Fruit fly (Drosophila melanogaster): Measurements from ENCODE around the gene CG31869.

CG31869 gene

DNA sequence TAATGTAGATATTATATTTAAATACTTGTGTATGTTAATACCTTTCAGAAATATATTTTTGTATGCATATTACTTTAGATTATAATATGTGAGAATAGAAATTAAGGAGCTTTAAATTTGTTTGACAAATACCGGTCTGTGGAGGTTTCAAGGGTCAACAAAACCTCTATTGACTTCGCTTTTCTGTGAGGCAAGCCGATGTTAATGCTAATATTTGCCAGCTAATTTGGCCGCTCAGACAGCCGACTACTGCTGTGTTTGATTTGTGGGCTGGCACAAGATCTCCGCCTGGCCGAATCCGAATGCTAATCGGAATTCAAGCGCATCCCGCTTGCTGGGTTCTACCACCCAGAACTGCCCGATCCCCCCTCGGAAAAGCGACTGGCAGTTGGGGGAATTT lies 46.3 kb downstream of the CG31869 start (continued):
- no peak for TF ChIP-seq CG1832 (GFP tag; optimal IDR thresholded peaks at IDR 0.05)
- TF ChIP-seq crc (GFP tag; optimal IDR thresholded peaks at IDR 0.05), result no peak
- no peak for TF ChIP-seq lilli (GFP tag; optimal IDR thresholded peaks at IDR 0.05)
- TF ChIP-seq C15 (GFP tag; IDR thresholded peaks at IDR 0.05), result no peak
- peak; percentile 23; the same call in 1 of the 3 replicates for TF ChIP-seq tgo (GFP tag; IDR thresholded peaks at IDR 0.05)
- no peak for TF ChIP-seq gcm (GFP tag; optimal IDR thresholded peaks at IDR 0.05)
- TF ChIP-seq CG33213 (GFP tag; optimal IDR thresholded peaks at IDR 0.05), result no peak
- TF ChIP-seq Asciz (GFP tag; optimal IDR thresholded peaks at IDR 0.05), result no peak
- no peak for TF ChIP-seq fd64A (GFP tag; optimal IDR thresholded peaks at IDR 0.05)
- no peak for TF ChIP-seq ab (GFP tag; optimal IDR thresholded peaks at IDR 0.05)
- TF ChIP-seq CG13296 (GFP tag; optimal IDR thresholded peaks at IDR 0.05), result peak; percentile 27
- TF ChIP-seq Med (GFP tag), result peak; percentile 84
- TF ChIP-seq wdn (GFP tag; IDR thresholded peaks at IDR 0.05), result no peak
- no peak for TF ChIP-seq nmo (GFP tag; optimal IDR thresholded peaks at IDR 0.05)
- TF ChIP-seq bsh (GFP tag; optimal IDR thresholded peaks at IDR 0.05), result peak in 1 of 2 experiments; percentile 46
- TF ChIP-seq wor (GFP tag; IDR thresholded peaks at IDR 0.05), result no peak
- no peak for TF ChIP-seq CkIIα-i1 (GFP tag; IDR thresholded peaks at IDR 0.05)
- TF ChIP-seq CG17912 (GFP tag; optimal IDR thresholded peaks at IDR 0.05), result no peak
- TF ChIP-seq Atf6 (GFP tag; IDR thresholded peaks at IDR 0.05), result 0 out of 2 replicates have a peak, but pooled peaks have one; percentile 29
- no peak for TF ChIP-seq danr (GFP tag; IDR thresholded peaks at IDR 0.05)
- no peak for TF ChIP-seq run (tag; optimal IDR thresholded peaks at IDR 0.05)
- TF ChIP-seq CG30020 (tag; optimal IDR thresholded peaks at IDR 0.05), result no peak
- no peak for TF ChIP-seq D19B (GFP tag; optimal IDR thresholded peaks at IDR 0.05)
- peak; percentile 1 for TF ChIP-seq CG18599 (GFP tag; optimal IDR thresholded peaks at IDR 0.05)
- no peak for TF ChIP-seq CG6272 (GFP tag; IDR thresholded peaks at IDR 0.05)
- no peak for TF ChIP-seq CG10366 (GFP tag; IDR thresholded peaks at IDR 0.05)
- no peak for TF ChIP-seq btn (GFP tag; optimal IDR thresholded peaks at IDR 0.05)
- TF ChIP-seq CG13624 (GFP tag; optimal IDR thresholded peaks at IDR 0.05), result no peak
- no peak for TF ChIP-seq tin (GFP tag; optimal IDR thresholded peaks at IDR 0.05)
- no peak for TF ChIP-seq CHES-1-like (GFP tag; optimal IDR thresholded peaks at IDR 0.05)
- no peak for TF ChIP-seq Poxn (GFP tag; IDR thresholded peaks at IDR 0.05)
- no peak for TF ChIP-seq Dp (GFP tag; optimal IDR thresholded peaks at IDR 0.05)
- TF ChIP-seq Dek (tag; optimal IDR thresholded peaks at IDR 0.05), result no peak
- TF ChIP-seq toy (GFP tag; IDR thresholded peaks at IDR 0.05), result no peak
- TF ChIP-seq CG3995 (GFP tag; optimal IDR thresholded peaks at IDR 0.05), result no peak
- peak; percentile 16 for TF ChIP-seq CG18262 (tag; optimal IDR thresholded peaks at IDR 0.05)
- TF ChIP-seq en (GFP tag; optimal IDR thresholded peaks at IDR 0.05), result no peak
- no peak for TF ChIP-seq CG12744 (GFP tag; optimal IDR thresholded peaks at IDR 0.05)
- no peak for TF ChIP-seq ase (GFP tag; IDR thresholded peaks at IDR 0.05)
- 0 out of 2 replicates have a peak, but pooled peaks have one; percentile 6 for TF ChIP-seq sob (GFP tag; IDR thresholded peaks at IDR 0.05)
- TF ChIP-seq fd3F (GFP tag; optimal IDR thresholded peaks at IDR 0.05), result peak; percentile 11
- TF ChIP-seq Dref (GFP tag; IDR thresholded peaks at IDR 0.05), result no peak
- TF ChIP-seq Doc3 (GFP tag; IDR thresholded peaks at IDR 0.05; ENCODE audit: partially characterized antibody), result no peak
- TF ChIP-seq slp2 (GFP tag; optimal IDR thresholded peaks at IDR 0.05), result no peak
- TF ChIP-seq CG6791 (GFP tag; IDR thresholded peaks at IDR 0.05; ENCODE audit: partially characterized antibody), result no peak
- no peak for TF ChIP-seq Sin3A (optimal IDR thresholded peaks at IDR 0.05)
- no peak for TF ChIP-seq CG9727 (GFP tag; optimal IDR thresholded peaks at IDR 0.05)
- TF ChIP-seq CG7786 (GFP tag; optimal IDR thresholded peaks at IDR 0.05), result no peak
- TF ChIP-seq Six4 (GFP tag; optimal IDR thresholded peaks at IDR 0.05), result no peak
- no peak for TF ChIP-seq CG4282 (GFP tag; optimal IDR thresholded peaks at IDR 0.05)
- TF ChIP-seq chinmo (GFP tag; IDR thresholded peaks at IDR 0.05; ENCODE audit: partially characterized antibody), result no peak
- TF ChIP-seq CG15696 (tag; optimal IDR thresholded peaks at IDR 0.05), result no peak
- TF ChIP-seq CG12219 (GFP tag; optimal IDR thresholded peaks at IDR 0.05), result no peak
